Fruit fly (Drosophila melanogaster): ENCODE measurements around the gene CG11570.

dm6 chr3L:11931619-11932018 is 25.9 kb downstream of the CG11570 start:
- TF ChIP-seq CG12104 (GFP tag; optimal IDR thresholded peaks at IDR 0.05) (no peak), CG2116 (GFP tag; optimal IDR thresholded peaks at IDR 0.05) (no peak), CG17359 (tag; optimal IDR thresholded peaks at IDR 0.05) (no peak), maf-S (GFP tag; optimal IDR thresholded peaks at IDR 0.05) (no peak), CG14965 (GFP tag; optimal IDR thresholded peaks at IDR 0.05; ENCODE audit: borderline replicate concordance) (no peak), Doc2 (GFP tag; IDR thresholded peaks at IDR 0.05) (no peak), CG32772 (GFP tag; IDR thresholded peaks at IDR 0.05) (no peak), br (optimal IDR thresholded peaks at IDR 0.05) (no peak), pfk (GFP tag; optimal IDR thresholded peaks at IDR 0.05) (no peak), Rx (GFP tag; IDR thresholded peaks at IDR 0.05) (no peak), CG16779 (GFP tag; IDR thresholded peaks at IDR 0.05) (no peak), slbo (GFP tag; IDR thresholded peaks at IDR 0.05) (no peak), usp (GFP tag; optimal IDR thresholded peaks at IDR 0.05) (no peak)

Measured in whole organism, embryonic.